Worm (Caenorhabditis elegans) whole organism, young adult: ENCODE results near the gene K09H11.15.

ENCODE experiments used
- B0336.3 ChIP-seq: fragments of 200-800 bp; sonication (Bioruptor generic); IDR thresholded peaks from 2 replicates; pipeline ENCODE4 v1.3.6; 2022; ENCODE audit warnings: missing genetic modification characterization, missing compliant biosample characterization
- F10E7.11 ChIP-seq: sonication (generic microtip); optimal IDR thresholded peaks from 2 replicates; lab custom pipeline; 2017; ENCODE audit warnings: mild to moderate bottlenecking, missing genetic modification characterization, moderate library complexity, missing compliant biosample characterization
- F57A8.1 ChIP-seq: fragments of 200-800 bp; sonication (Bioruptor generic); optimal IDR thresholded peaks from 2 replicates; lab custom pipeline; 2018; ENCODE audit warnings: mild to moderate bottlenecking, missing genetic modification characterization, moderate library complexity, missing compliant biosample characterization
- F57C9.4 ChIP-seq: sonication (generic microtip); optimal IDR thresholded peaks from 2 replicates; lab custom pipeline; 2017; ENCODE audit warnings: mild to moderate bottlenecking, missing genetic modification characterization, missing compliant biosample characterization
- T07F8.4 ChIP-seq: sonication (generic microtip); optimal IDR thresholded peaks from 2 replicates; lab custom pipeline; 2016; ENCODE audit warnings: mild to moderate bottlenecking, missing genetic modification characterization, moderate library complexity, missing compliant biosample characterization
- ama-1 ChIP-seq, 3 experiments: fragments of 150-350 bp in 1 of 3; sonication (generic microtip) in 2 of 3; optimal IDR thresholded peaks; 2 replicates each; lab custom pipeline; 2014 to 2018; ENCODE audit warnings: missing biosample characterization in 2 of 3, missing genetic modification characterization in 2 of 3, missing genetic modification reagents in 2 of 3
- cebp-2 ChIP-seq: fragments of 200-800 bp; sonication (Bioruptor generic); IDR thresholded peaks from 2 replicates; pipeline ENCODE4 v1.3.6; 2022; ENCODE audit warnings: missing genetic modification characterization, missing compliant biosample characterization
- madf-10 ChIP-seq: sonication (generic microtip); optimal IDR thresholded peaks from 2 replicates; lab custom pipeline; 2016; ENCODE audit warnings: mild to moderate bottlenecking, missing genetic modification characterization, missing compliant biosample characterization
- madf-6 ChIP-seq: fragments of 200-800 bp; sonication (Bioruptor generic); IDR thresholded peaks from 2 replicates; pipeline ENCODE4 v1.3.6; 2022; ENCODE audit warnings: missing genetic modification reagents, missing genetic modification characterization, missing compliant biosample characterization
- nfya-1 ChIP-seq: sonication (generic microtip); optimal IDR thresholded peaks from 2 replicates; lab custom pipeline; 2017; ENCODE audit warnings: antibody characterized with exemption, missing compliant biosample characterization, missing genetic modification characterization, borderline replicate concordance; ENCODE audit not compliant: insufficient read depth
- nhr-90 ChIP-seq: sonication (generic microtip); optimal IDR thresholded peaks from 2 replicates; lab custom pipeline; 2016; ENCODE audit warnings: missing genotype, mild to moderate bottlenecking, missing genetic modification characterization, missing compliant biosample characterization
- pha-4 ChIP-seq: fragments of 150-350 bp; sonication (generic microtip); optimal IDR thresholded peaks from 2 replicates; lab custom pipeline; 2014; ENCODE audit warnings: missing biosample characterization, missing genetic modification reagents, missing genetic modification characterization
- snpc-3.4 ChIP-seq: sonication (generic microtip); optimal IDR thresholded peaks from 2 replicates; lab custom pipeline; 2017; ENCODE audit warnings: missing genetic modification characterization, mild to moderate bottlenecking, missing compliant biosample characterization, antibody characterized with exemption, moderate library complexity, missing genotype, missing genetic modification reagents

DNA sequence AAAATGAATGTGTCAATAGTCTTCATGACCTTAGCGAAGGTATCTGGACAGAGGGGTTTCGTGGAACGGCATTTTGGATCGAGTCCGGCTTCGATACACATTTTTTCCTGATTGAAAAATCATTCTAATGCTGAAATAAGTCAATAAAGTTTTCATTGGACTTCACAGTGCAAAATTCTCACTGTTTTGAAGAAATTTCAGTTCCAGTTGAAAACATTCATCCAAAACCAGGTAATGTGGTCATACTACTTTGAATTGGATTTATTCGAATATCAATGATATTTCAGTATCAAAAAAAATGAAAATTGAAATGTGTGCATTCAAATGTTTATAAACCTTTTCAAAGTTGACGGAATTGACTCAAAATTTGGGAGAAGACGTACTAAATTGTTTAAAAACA lies 22.7 kb upstream of the K09H11.15 start, which contains the start of gene pgph-1:
- TF ChIP-seq madf-6 (no peak), cebp-2 (no peak), F10E7.11 (tag; lab: Kevin White, UChicago) (no peak), T07F8.4 (tag; lab: Kevin White, UChicago) (no peak), B0336.3 (GFP tag; lab: Robert Waterston, UW) (no peak), F57A8.1 (no peak), F57C9.4 (tag; lab: Kevin White, UChicago) (no peak), nhr-90 (tag; lab: Kevin White, UChicago) (no peak), madf-10 (no peak), nfya-1 (tag; lab: Kevin White, UChicago) (no peak), snpc-3.4 (tag; lab: Kevin White, UChicago) (no peak), pha-4 (tag; lab: Kevin White, UChicago) (no peak), ama-1 (optimal IDR thresholded peaks at IDR 0.05; lab: Kevin White, UChicago) (no peak), ama-1 (GFP tag; optimal IDR thresholded peaks at IDR 0.05; lab: Kevin White, UChicago) (no peak)
